Worm (Caenorhabditis elegans): ENCODE measurements around the gene ceh-79.

The ceh-79 gene

DNA sequence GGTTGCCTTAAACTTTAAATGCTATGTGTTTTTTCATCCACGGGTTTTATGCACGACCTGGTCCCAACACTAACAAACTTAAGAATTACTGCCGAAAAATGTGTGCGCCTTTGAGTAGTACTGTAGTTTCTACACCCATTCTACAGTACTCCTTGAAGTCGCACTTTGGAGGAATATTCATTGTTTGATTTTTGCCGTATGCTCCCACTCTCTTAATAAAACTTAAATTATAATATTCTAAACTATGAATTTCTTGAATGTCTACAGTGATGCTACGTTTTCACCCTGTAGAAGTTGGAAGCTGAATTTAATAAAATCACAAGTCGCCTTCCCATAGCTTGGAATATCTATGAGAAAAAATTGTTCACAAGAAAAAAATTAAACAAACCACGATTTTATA, 8.2 kb downstream of the ceh-79 start (continued):
- TF ChIP-seq hlh-17 (GFP tag; optimal IDR thresholded peaks at IDR 0.05; ENCODE audit: borderline replicate concordance): no peak

- peak; percentile 5 for TF ChIP-seq blmp-1 (tag; optimal IDR thresholded peaks at IDR 0.05)
- TF ChIP-seq lsy-2 (tag; optimal IDR thresholded peaks at IDR 0.05): peak in 1 of 2 experiments; percentile 38
- TF ChIP-seq rnt-1 (tag; optimal IDR thresholded peaks at IDR 0.05): peak; percentile 45
- peak; percentile 71 to 90 for TF ChIP-seq lin-35 (GFP tag; optimal IDR thresholded peaks at IDR 0.05)
- peak; percentile 47 for TF ChIP-seq C16A3.4 (tag; optimal IDR thresholded peaks at IDR 0.05)
- no peak for TF ChIP-seq unc-86 (tag; optimal IDR thresholded peaks at IDR 0.05)
- TF ChIP-seq snu-23 (GFP tag; optimal IDR thresholded peaks at IDR 0.05): peak; percentile 2
- TF ChIP-seq mef-2 (tag; optimal IDR thresholded peaks at IDR 0.05): no peak
- TF ChIP-seq efl-1 (optimal IDR thresholded peaks at IDR 0.05): peak; percentile 81 to 88
- TF ChIP-seq efl-1 (GFP tag; optimal IDR thresholded peaks at IDR 0.05 in 1 of 2): peak; percentile 79 to 97
- peak; percentile 72 to 90 (median 85) for TF ChIP-seq dpl-1 (GFP tag; optimal IDR thresholded peaks at IDR 0.05)
Observed at ce11 chrV:13312210-13312676, 10.6 kb downstream of the ceh-79 start, which contains the start of gene nasp-2. TSS of gene nasp-2 (minus strand) at chrV:13312260.

DNA sequence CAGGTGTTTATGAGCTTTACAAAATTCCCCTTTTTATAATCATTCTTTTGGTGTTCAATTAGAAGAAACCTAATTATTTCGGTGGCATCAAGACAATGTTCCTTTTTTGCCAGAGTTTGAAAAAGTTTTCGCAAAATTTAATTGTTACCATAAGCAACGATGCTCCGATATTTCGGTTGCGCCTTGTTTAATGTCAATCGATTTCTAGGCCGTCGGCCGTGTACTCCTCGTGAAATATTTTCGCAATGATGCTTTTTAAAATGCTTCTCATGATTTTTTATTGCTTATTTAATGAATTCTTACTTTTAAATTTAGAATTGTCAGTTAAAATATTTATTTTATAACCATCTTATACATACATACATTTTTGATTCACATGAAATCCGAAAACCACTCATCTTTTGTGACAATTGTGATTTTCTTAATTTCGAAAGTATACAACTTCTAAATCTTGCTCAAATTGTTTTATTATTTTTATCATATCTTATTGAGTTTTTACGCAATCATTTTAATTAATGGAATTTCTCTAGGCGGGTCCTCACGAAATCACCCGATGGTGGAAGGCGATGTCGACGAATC, 11.5 kb downstream of the ceh-79 start, which contains the start of gene C50B6.3:
C50B6.3 (plus strand) TSS at position 529 of the 579 bp plus-strand sequence.
- TF ChIP-seq nhr-28 (tag; optimal IDR thresholded peaks at IDR 0.05) (no peak), nhr-12 (tag; optimal IDR thresholded peaks at IDR 0.05) (no peak), snu-23 (GFP tag; optimal IDR thresholded peaks at IDR 0.05) (peak; percentile 95), unc-30 (tag; optimal IDR thresholded peaks at IDR 0.05) (no peak), egl-13 (tag; optimal IDR thresholded peaks at IDR 0.05) (peak; percentile 93), skn-1 (tag; optimal IDR thresholded peaks at IDR 0.05) (peak; percentile 66), lin-15B (tag; optimal IDR thresholded peaks at IDR 0.05) (peak; percentile 87), pag-3 (tag; optimal IDR thresholded peaks at IDR 0.05; ENCODE audit: borderline replicate concordance, insufficient read depth) (no peak), mep-1 (tag; optimal IDR thresholded peaks at IDR 0.05) (peak; percentile 92), aha-1 (tag; optimal IDR thresholded peaks at IDR 0.05) (no peak), ces-1 (GFP tag; optimal IDR thresholded peaks at IDR 0.05) (no peak), unc-130 (tag; optimal IDR thresholded peaks at IDR 0.05) (peak; percentile 84), hlh-4 (tag; optimal IDR thresholded peaks at IDR 0.05) (peak; percentile 80), aly-2 (tag; optimal IDR thresholded peaks at IDR 0.05) (peak; percentile 43), nhr-85 (tag) (peak; percentile 95), grh-1 (GFP tag; IDR thresholded peaks at IDR 0.05) (peak; percentile 82), elt-2 (tag; optimal IDR thresholded peaks at IDR 0.05) (peak; percentile 63), efl-3 (GFP tag; optimal IDR thresholded peaks at IDR 0.05) (peak; percentile 44), nhr-71 (tag; optimal IDR thresholded peaks at IDR 0.05) (peak; percentile 95), unc-86 (tag; optimal IDR thresholded peaks at IDR 0.05) (peak; percentile 85), irx-1 (tag; optimal IDR thresholded peaks at IDR 0.05) (peak; percentile 91), pqm-1 (tag; optimal IDR thresholded peaks at IDR 0.05) (no peak), egl-27 (tag; optimal IDR thresholded peaks at IDR 0.05) (no peak), tlp-1 (tag; optimal IDR thresholded peaks at IDR 0.05) (no peak), lir-3 (tag; optimal IDR thresholded peaks at IDR 0.05; ENCODE audit: poor library complexity) (peak; percentile 97), nhr-84 (tag; optimal IDR thresholded peaks at IDR 0.05) (no peak), efl-1 (optimal IDR thresholded peaks at IDR 0.05) (peak; percentile 85 to 88), efl-1 (GFP tag; optimal IDR thresholded peaks at IDR 0.05 in 1 of 2) (peak; percentile 81 to 98), dsc-1 (tag; optimal IDR thresholded peaks at IDR 0.05) (peak; percentile 96), xbp-1 (tag; optimal IDR thresholded peaks at IDR 0.05) (peak; percentile 92), F16B12.6 (tag; optimal IDR thresholded peaks at IDR 0.05) (peak; percentile 24), ama-1 (optimal IDR thresholded peaks at IDR 0.05) (no peak), fkh-8 (tag; optimal IDR thresholded peaks at IDR 0.05) (peak; percentile 78), vab-15 (tag; optimal IDR thresholded peaks at IDR 0.05) (peak; percentile 84), alr-1 (tag; optimal IDR thresholded peaks at IDR 0.05; ENCODE audit: borderline replicate concordance) (no peak), fkh-10 (GFP tag; optimal IDR thresholded peaks at IDR 0.05) (peak; percentile 23), ets-5 (GFP tag; IDR thresholded peaks at IDR 0.05) (no peak), nhr-77 (tag; optimal IDR thresholded peaks at IDR 0.05) (peak; percentile 53), mab-9 (GFP tag; IDR thresholded peaks at IDR 0.05) (peak; percentile 80), C16A3.4 (tag; optimal IDR thresholded peaks at IDR 0.05) (peak; percentile 83), ceh-88 (GFP tag; IDR thresholded peaks at IDR 0.05) (peak; percentile 68; the same call in 1 of the 2 replicates)

Data from whole organism, L1 larva.